Fruit fly (Drosophila melanogaster) whole organism, adult: Measurements from ENCODE around the gene Gr98c.

ENCODE experiments used
- CG11617 ChIP-seq: fragments of 200-800 bp; sonication (Bioruptor generic); optimal IDR thresholded peaks from 2 replicates; lab custom pipeline; 2017; ENCODE audit warnings: mild to moderate bottlenecking, missing biosample characterization, missing genetic modification reagents, missing genetic modification characterization
- CG12768 ChIP-seq: fragments of 200-800 bp; sonication (Bioruptor generic); optimal IDR thresholded peaks from 2 replicates; lab custom pipeline; 2017; ENCODE audit warnings: missing biosample characterization, missing genetic modification characterization, mild to moderate bottlenecking, moderate library complexity, missing genetic modification reagents
- CG14711 ChIP-seq: fragments of 200-800 bp; sonication (Bioruptor generic); optimal IDR thresholded peaks from 2 replicates; lab custom pipeline; 2018; ENCODE audit warnings: missing biosample characterization, mild to moderate bottlenecking, missing genetic modification characterization, moderate library complexity
- CG1620 ChIP-seq: fragments of 200-800 bp; sonication (Bioruptor generic); optimal IDR thresholded peaks from 2 replicates; lab custom pipeline; 2016; ENCODE audit warnings: missing biosample characterization, missing genetic modification characterization
- CG33017 ChIP-seq: fragments of 200-800 bp; sonication (Bioruptor generic); optimal IDR thresholded peaks from 2 replicates; lab custom pipeline; 2018; ENCODE audit warnings: missing biosample characterization, mild to moderate bottlenecking, missing genetic modification characterization, moderate library complexity
- CG5204 ChIP-seq: fragments of 200-800 bp; sonication (Bioruptor generic); optimal IDR thresholded peaks from 2 replicates; lab custom pipeline; 2016; ENCODE audit warnings: missing biosample characterization, missing genetic modification characterization
- CG7045 ChIP-seq: fragments of 200-800 bp; sonication (Bioruptor generic); optimal IDR thresholded peaks from 2 replicates; lab custom pipeline; 2017; ENCODE audit warnings: missing biosample characterization, mild to moderate bottlenecking, missing genetic modification characterization
- CG7101 ChIP-seq: fragments of 200-800 bp; sonication (Bioruptor generic); optimal IDR thresholded peaks from 2 replicates; lab custom pipeline; 2018; ENCODE audit warnings: missing biosample characterization, mild to moderate bottlenecking, missing genetic modification characterization, moderate library complexity
- Clk ChIP-seq: fragments of 200-800 bp; sonication (Bioruptor generic); optimal IDR thresholded peaks from 2 replicates; lab custom pipeline; 2017; ENCODE audit warnings: missing biosample characterization, missing genetic modification characterization
- Crg-1 ChIP-seq: fragments of 200-800 bp; sonication (Bioruptor generic); optimal IDR thresholded peaks from 2 replicates; lab custom pipeline; 2016; ENCODE audit warnings: missing biosample characterization, missing genetic modification characterization
- Hr96 ChIP-seq: fragments of 200-800 bp; sonication (Bioruptor generic); optimal IDR thresholded peaks from 2 replicates; lab custom pipeline; 2016; ENCODE audit warnings: missing biosample characterization, missing genetic modification characterization
- Mnt ChIP-seq: fragments of 200-800 bp; sonication (Bioruptor generic); optimal IDR thresholded peaks from 2 replicates; lab custom pipeline; 2016; ENCODE audit warnings: missing biosample characterization, mild to moderate bottlenecking, missing genetic modification characterization
- bab1 ChIP-seq: fragments of 200-800 bp; sonication (Bioruptor generic); optimal IDR thresholded peaks from 3 replicates; lab custom pipeline; 2019; ENCODE audit warnings: missing biosample characterization, mild to moderate bottlenecking, missing genetic modification characterization, moderate library complexity
- cic ChIP-seq: fragments of 200-800 bp; sonication (Bioruptor generic); optimal IDR thresholded peaks from 2 replicates; lab custom pipeline; 2017; ENCODE audit warnings: missing biosample characterization, mild to moderate bottlenecking, missing genetic modification characterization, moderate library complexity
- cnc ChIP-seq, 2 experiments: fragments of >200 bp; optimal IDR thresholded peaks; 2 replicates each; lab custom pipeline; 2017
- kay ChIP-seq: fragments of 200-800 bp; sonication (Bioruptor generic); peaks from one replicate; lab custom pipeline; 2016; ENCODE audit warnings: missing biosample characterization, missing genetic modification characterization, borderline replicate concordance
- ovo ChIP-seq: fragments of 200-800 bp; sonication (Bioruptor generic); optimal IDR thresholded peaks from 2 replicates; lab custom pipeline; 2016; ENCODE audit warnings: missing biosample characterization, missing genetic modification characterization
- pad ChIP-seq: fragments of 200-800 bp; sonication (Bioruptor generic); optimal IDR thresholded peaks from 3 replicates; lab custom pipeline; 2017; ENCODE audit warnings: missing biosample characterization, missing genetic modification characterization, mild to moderate bottlenecking, moderate library complexity, missing genetic modification reagents
- tj ChIP-seq: fragments of 200-800 bp; sonication (Bioruptor generic); optimal IDR thresholded peaks from 3 replicates; lab custom pipeline; 2017; ENCODE audit warnings: missing biosample characterization, mild to moderate bottlenecking, missing genetic modification characterization, moderate library complexity
- toe ChIP-seq: fragments of 200-800 bp; sonication (Bioruptor generic); optimal IDR thresholded peaks from 2 replicates; lab custom pipeline; 2016; ENCODE audit warnings: missing biosample characterization, missing genetic modification characterization

Gene Gr98c

dm6 chr3R:27554964-27555363 lies 10.7 kb downstream of the Gr98c start:
- TF ChIP-seq tj (GFP tag; lab: Kevin White, UChicago) = no peak
- no peak for TF ChIP-seq Hr96 (GFP tag; lab: Kevin White, UChicago)
- TF ChIP-seq CG12768 = peak; percentile 29
- TF ChIP-seq kay (GFP tag; lab: Kevin White, UChicago) = no peak
- peak; percentile 5 for TF ChIP-seq CG11617
- TF ChIP-seq pad (GFP tag; lab: Kevin White, UChicago) = no peak
- no peak for TF ChIP-seq Mnt
- TF ChIP-seq CG7045 (GFP tag; lab: Kevin White, UChicago) = peak; percentile 14
- TF ChIP-seq toe (GFP tag; lab: Kevin White, UChicago) = no peak
- TF ChIP-seq cic (GFP tag; lab: Kevin White, UChicago) = no peak
- no peak for TF ChIP-seq ovo (GFP tag; lab: Kevin White, UChicago)
- TF ChIP-seq cnc (optimal IDR thresholded peaks at IDR 0.05; lab: Kevin White, UChicago) = no peak
- TF ChIP-seq bab1 (GFP tag; lab: Kevin White, UChicago) = peak; percentile 51
- no peak for TF ChIP-seq Clk (GFP tag; lab: Kevin White, UChicago)
- TF ChIP-seq CG5204 = no peak
- TF ChIP-seq CG1620 (GFP tag; lab: Kevin White, UChicago) = no peak
- peak; percentile 49 for TF ChIP-seq CG33017 (tag; lab: Kevin White, UChicago)
- TF ChIP-seq Crg-1 (GFP tag; lab: Kevin White, UChicago) = no peak
- TF ChIP-seq CG14711 (tag; lab: Kevin White, UChicago) = peak; percentile 39
- peak; percentile 18 for TF ChIP-seq CG7101 (tag; lab: Kevin White, UChicago)

DNA sequence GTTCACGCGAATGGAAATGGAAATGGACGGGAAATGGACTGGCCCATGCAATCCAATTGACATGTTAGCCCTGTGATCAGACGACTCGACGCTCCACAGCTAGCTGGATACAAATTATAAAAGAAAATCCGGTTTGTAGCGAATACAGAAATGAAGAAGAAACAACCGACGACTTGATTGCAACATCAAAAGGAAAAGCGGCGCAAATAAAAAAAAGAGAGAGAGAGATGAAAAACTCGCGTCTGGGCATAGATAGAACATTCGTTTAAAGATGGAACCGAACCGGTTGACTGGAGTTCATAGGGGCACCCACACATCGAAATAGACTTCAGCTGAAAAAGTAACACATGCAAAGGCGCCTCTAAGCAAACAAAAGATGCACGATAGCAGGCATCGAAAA lies 11.6 kb downstream of the Gr98c start:
- peak; percentile 52 for TF ChIP-seq kay (GFP tag; lab: Kevin White, UChicago)
- TF ChIP-seq CG14711 (tag; lab: Kevin White, UChicago) = no peak

DNA sequence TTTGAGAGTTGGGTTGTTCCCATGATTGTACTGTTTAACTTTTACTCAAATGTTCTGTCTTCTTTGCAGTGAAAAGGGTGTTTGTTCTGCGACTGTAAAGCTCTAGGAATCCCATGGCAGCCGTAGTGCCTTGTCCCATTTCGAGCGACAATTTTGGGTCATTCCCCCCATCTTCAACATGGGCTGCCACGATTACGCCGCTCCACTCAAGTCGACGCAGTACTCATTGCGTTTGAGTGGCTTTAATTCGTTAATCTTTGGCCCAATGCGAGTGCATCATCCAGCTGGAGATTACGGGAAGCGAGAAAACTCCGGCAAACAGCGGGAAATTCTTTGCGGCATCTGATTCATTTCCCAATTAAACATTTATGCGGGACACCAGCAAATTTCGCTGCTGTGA lies 12.2 kb downstream of the Gr98c start:
- TF ChIP-seq CG12768 (no peak), Hr96 (GFP tag; lab: Kevin White, UChicago) (no peak), Crg-1 (GFP tag; lab: Kevin White, UChicago) (no peak), tj (GFP tag; lab: Kevin White, UChicago) (no peak), CG33017 (tag; lab: Kevin White, UChicago) (no peak), pad (GFP tag; lab: Kevin White, UChicago) (no peak), kay (GFP tag; lab: Kevin White, UChicago) (no peak), Clk (GFP tag; lab: Kevin White, UChicago) (no peak), toe (GFP tag; lab: Kevin White, UChicago) (no peak), CG7045 (GFP tag; lab: Kevin White, UChicago) (no peak), cic (GFP tag; lab: Kevin White, UChicago) (no peak), CG7101 (tag; lab: Kevin White, UChicago) (no peak), CG11617 (no peak), ovo (GFP tag; lab: Kevin White, UChicago) (no peak), bab1 (GFP tag; lab: Kevin White, UChicago) (no peak), CG14711 (tag; lab: Kevin White, UChicago) (no peak), Mnt (no peak), CG5204 (no peak), CG1620 (GFP tag; lab: Kevin White, UChicago) (no peak)

dm6 chr3R:27556972-27557371 lies 12.7 kb downstream of the Gr98c start:
- no peak for TF ChIP-seq pad (GFP tag; lab: Kevin White, UChicago)
- TF ChIP-seq CG14711 (tag; lab: Kevin White, UChicago) = peak; percentile 14
- TF ChIP-seq bab1 (GFP tag; lab: Kevin White, UChicago) = peak; percentile 9
- no peak for TF ChIP-seq cnc (optimal IDR thresholded peaks at IDR 0.05; lab: Kevin White, UChicago)

- TF ChIP-seq bab1 (GFP tag; lab: Kevin White, UChicago) = no peak
- no peak for TF ChIP-seq CG7101 (tag; lab: Kevin White, UChicago)
- no peak for TF ChIP-seq Clk (GFP tag; lab: Kevin White, UChicago)
- no peak for TF ChIP-seq ovo (GFP tag; lab: Kevin White, UChicago)
- no peak for TF ChIP-seq CG14711 (tag; lab: Kevin White, UChicago)
- TF ChIP-seq kay (GFP tag; lab: Kevin White, UChicago) = no peak
- TF ChIP-seq CG5204 = no peak
Measured at dm6 chr3R:27557970-27558659, 13.9 kb downstream of the Gr98c start.

DNA sequence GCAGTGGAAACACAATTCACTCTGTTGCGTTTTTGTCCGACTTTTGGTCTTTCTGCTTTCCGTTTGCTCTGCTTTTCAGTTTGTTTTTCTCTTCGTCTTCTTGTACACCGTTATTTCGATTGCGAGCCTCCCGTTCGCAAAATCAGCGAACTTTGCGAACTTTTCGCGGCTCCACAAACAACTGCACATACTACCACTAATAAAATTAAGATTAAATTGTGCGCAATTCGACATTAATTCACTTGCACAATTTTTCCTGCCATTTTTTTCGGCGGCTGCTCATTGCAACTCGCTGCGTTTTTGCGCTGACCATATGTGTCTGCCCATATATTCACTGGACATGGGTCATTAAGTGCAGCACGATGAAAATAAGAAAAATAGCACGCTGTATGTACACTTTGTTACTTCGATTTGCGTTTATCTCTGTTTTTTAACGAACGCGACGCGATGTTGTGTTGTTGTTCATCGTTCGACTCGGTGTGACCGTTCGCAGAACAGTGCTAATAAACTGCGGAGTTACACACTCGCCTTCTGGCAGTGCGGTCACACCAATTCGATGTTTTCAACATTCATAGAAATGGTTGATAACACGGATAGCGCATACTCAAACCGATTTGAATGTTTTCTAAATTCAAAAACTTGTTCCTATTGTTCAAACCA lies 14.5 kb downstream of the Gr98c start, which contains the start of gene Klp98A:
TSS of gene Klp98A (minus strand) at position 486 of the 660 bp plus-strand sequence.
- TF ChIP-seq CG33017 (tag; lab: Kevin White, UChicago) (no peak), tj (GFP tag; lab: Kevin White, UChicago) (peak; percentile 72), Crg-1 (GFP tag; lab: Kevin White, UChicago) (no peak), CG1620 (GFP tag; lab: Kevin White, UChicago) (peak; percentile 0), kay (GFP tag; lab: Kevin White, UChicago) (no peak), CG14711 (tag; lab: Kevin White, UChicago) (no peak), CG7101 (tag; lab: Kevin White, UChicago) (no peak), CG11617 (no peak), CG5204 (no peak), cnc (optimal IDR thresholded peaks at IDR 0.05; lab: Kevin White, UChicago) (no peak), bab1 (GFP tag; lab: Kevin White, UChicago) (peak; percentile 28), cic (GFP tag; lab: Kevin White, UChicago) (peak; percentile 31), Hr96 (GFP tag; lab: Kevin White, UChicago) (no peak), toe (GFP tag; lab: Kevin White, UChicago) (no peak), ovo (GFP tag; lab: Kevin White, UChicago) (no peak), CG7045 (GFP tag; lab: Kevin White, UChicago) (no peak), CG12768 (no peak), Mnt (peak; percentile 39), pad (GFP tag; lab: Kevin White, UChicago) (no peak), Clk (GFP tag; lab: Kevin White, UChicago) (no peak)
